Worm (Caenorhabditis elegans): ENCODE results near the gene Y47D3A.13.

Y47D3A.13 gene

ce11 chrIII:11243421-11243820, 19.5 kb upstream of the Y47D3A.13 start (continued):
- TF ChIP-seq F57A8.1 (GFP tag; optimal IDR thresholded peaks at IDR 0.05) (no peak), somi-1 (GFP tag; optimal IDR thresholded peaks at IDR 0.05) (peak; percentile 38), hrde-1 (tag; optimal IDR thresholded peaks at IDR 0.05; ENCODE audit: borderline replicate concordance) (no peak), nfya-1 (tag; optimal IDR thresholded peaks at IDR 0.05; ENCODE audit: borderline replicate concordance, insufficient read depth) (no peak), F39B2.1 (GFP tag; IDR thresholded peaks at IDR 0.05) (no peak), lin-35 (GFP tag; optimal IDR thresholded peaks at IDR 0.05) (no peak), snpc-1.3 (tag; optimal IDR thresholded peaks at IDR 0.05; ENCODE audit: insufficient read depth) (no peak), tbp1 (GFP tag; optimal IDR thresholded peaks at IDR 0.05) (peak; percentile 38), ztf-26 (tag; optimal IDR thresholded peaks at IDR 0.05) (no peak), rcor-1 (GFP tag; IDR thresholded peaks at IDR 0.05) (no peak), K12H6.12 (tag; optimal IDR thresholded peaks at IDR 0.05) (peak; percentile 23), ceh-27 (GFP tag; optimal IDR thresholded peaks at IDR 0.05) (no peak), akir-1 (GFP tag; optimal IDR thresholded peaks at IDR 0.05) (no peak), efl-1 (GFP tag; optimal IDR thresholded peaks at IDR 0.05) (no peak), nhr-90 (tag; optimal IDR thresholded peaks at IDR 0.05) (peak; percentile 37), T07F8.4 (tag; optimal IDR thresholded peaks at IDR 0.05) (no peak), sptf-2 (GFP tag; optimal IDR thresholded peaks at IDR 0.05) (no peak), lin-40 (tag; optimal IDR thresholded peaks at IDR 0.05) (peak; percentile 56)

ce11 chrIII:11241583-11242187, 17.8 kb upstream of the Y47D3A.13 start:
- TF ChIP-seq nhr-80 (tag; optimal IDR thresholded peaks at IDR 0.05) (peak; percentile 82), tlf-1 (GFP tag; optimal IDR thresholded peaks at IDR 0.05) (no peak)

ce11 chrIII:11240776-11241175, 16.9 kb upstream of the Y47D3A.13 start:
- no peak for TF ChIP-seq cebp-1 (GFP tag; IDR thresholded peaks at IDR 0.05)
- TF ChIP-seq cebp-1 (tag; optimal IDR thresholded peaks at IDR 0.05) = peak; percentile 7
- TF ChIP-seq B0035.1 (tag; optimal IDR thresholded peaks at IDR 0.05) = no peak
- TF ChIP-seq nhr-80 (tag; optimal IDR thresholded peaks at IDR 0.05) = peak; percentile 61
- TF ChIP-seq chd-7 (tag; optimal IDR thresholded peaks at IDR 0.05) = no peak
- peak; percentile 7; the same call in 1 of the 2 replicates for TF ChIP-seq hmg-1.2 (GFP tag; IDR thresholded peaks at IDR 0.05)

- TF ChIP-seq lin-26 (GFP tag; IDR thresholded peaks at IDR 0.05) = peak; percentile 51; the same call in 1 of the 2 replicates
- TF ChIP-seq madf-10 (tag; optimal IDR thresholded peaks at IDR 0.05) = no peak
Observed at ce11 chrIII:11238790-11239189, 14.9 kb upstream of the Y47D3A.13 start.

ce11 chrIII:11238309-11238708, 14.4 kb upstream of the Y47D3A.13 start:
- TF ChIP-seq snpc-1.1 (tag; optimal IDR thresholded peaks at IDR 0.05; ENCODE audit: insufficient read depth) = no peak
- 0 out of 2 replicates have a peak, but pooled peaks have one; percentile 20 for TF ChIP-seq madf-6 (GFP tag; IDR thresholded peaks at IDR 0.05)
- 0 out of 2 replicates have a peak, but pooled peaks have one; percentile 21 for TF ChIP-seq pbrm-1 (GFP tag; IDR thresholded peaks at IDR 0.05)
- TF ChIP-seq zim-3 (tag; optimal IDR thresholded peaks at IDR 0.05) = no peak
- no peak for TF ChIP-seq nfyb-1 (GFP tag; IDR thresholded peaks at IDR 0.05)
- no peak for TF ChIP-seq hmg-1.2 (GFP tag; IDR thresholded peaks at IDR 0.05)
- TF ChIP-seq ekl-4 (GFP tag; IDR thresholded peaks at IDR 0.05) = peak; percentile 40; the same call in 1 of the 2 replicates
- no peak for TF ChIP-seq egl-44 (GFP tag; IDR thresholded peaks at IDR 0.05)

Measured in whole organism, young adult.